Fruit fly (Drosophila melanogaster) whole organism, embryonic: ENCODE results near the gene Arpc4.

Experiments used
- Adf1 ChIP-seq: fragments of 200-800 bp; sonication (Bioruptor generic); IDR thresholded peaks from 2 replicates; pipeline ENCODE4 v1.3.6; 2022; ENCODE audit warnings: missing biosample characterization, missing genetic modification characterization
- Aef1 ChIP-seq: fragments of 200-800 bp; sonication (Bioruptor generic); IDR thresholded peaks from 3 replicates; pipeline ENCODE4 v1.3.6; 2022; ENCODE audit warnings: missing biosample characterization, missing genetic modification characterization
- Blimp-1 ChIP-seq: fragments of 200-800 bp; sonication (Bioruptor generic); optimal IDR thresholded peaks from 3 replicates; lab custom pipeline; 2018; ENCODE audit warnings: missing biosample characterization, missing genetic modification characterization, mild to moderate bottlenecking, moderate library complexity, missing genetic modification reagents
- CG1024 ChIP-seq: fragments of 200-800 bp; sonication (Bioruptor generic); IDR thresholded peaks from 2 replicates; pipeline ENCODE4 v1.3.6; 2022; ENCODE audit warnings: missing biosample characterization, missing genetic modification characterization
- CG10274 ChIP-seq: fragments of 200-800 bp; sonication (Bioruptor generic); optimal IDR thresholded peaks from 3 replicates; lab custom pipeline; 2017; ENCODE audit warnings: missing biosample characterization, mild to moderate bottlenecking, missing genetic modification characterization
- CG10321 ChIP-seq: fragments of 200-800 bp; sonication (Bioruptor generic); IDR thresholded peaks from 2 replicates; pipeline ENCODE4 v1.3.6; 2022; ENCODE audit warnings: missing biosample characterization, missing genetic modification characterization
- CG10979 ChIP-seq: fragments of 200-800 bp; sonication (Bioruptor generic); optimal IDR thresholded peaks from 2 replicates; lab custom pipeline; 2018; ENCODE audit warnings: missing biosample characterization, mild to moderate bottlenecking, missing genetic modification characterization, moderate library complexity
- CG12155 ChIP-seq: fragments of 200-800 bp; sonication (Bioruptor generic); optimal IDR thresholded peaks from 3 replicates; lab custom pipeline; 2016; ENCODE audit warnings: missing biosample characterization, missing genetic modification characterization
- CG12744 ChIP-seq: fragments of 200-800 bp; sonication (Bioruptor generic); optimal IDR thresholded peaks from 2 replicates; lab custom pipeline; 2016; ENCODE audit warnings: missing biosample characterization, missing genetic modification characterization
- CG13287 ChIP-seq: fragments of 200-800 bp; sonication (Bioruptor generic); IDR thresholded peaks from 2 replicates; pipeline ENCODE4 v1.3.6; 2022; ENCODE audit warnings: missing biosample characterization, missing genetic modification characterization; ENCODE audit not compliant: partially characterized antibody
- CG17186 ChIP-seq: fragments of 200-800 bp; sonication (Bioruptor generic); optimal IDR thresholded peaks from 3 replicates; lab custom pipeline; 2017; ENCODE audit warnings: missing biosample characterization, missing genetic modification reagents, missing genetic modification characterization
- CG1832 ChIP-seq: fragments of 200-800 bp; sonication (Bioruptor generic); optimal IDR thresholded peaks from 2 replicates; lab custom pipeline; 2017; ENCODE audit warnings: missing biosample characterization, mild to moderate bottlenecking, missing genetic modification characterization, inconsistent platforms
- CG18599 ChIP-seq: fragments of 200-800 bp; sonication (Bioruptor generic); optimal IDR thresholded peaks from 3 replicates; lab custom pipeline; 2017; ENCODE audit warnings: missing biosample characterization, missing genetic modification characterization, mild to moderate bottlenecking, moderate library complexity, missing genetic modification reagents
- CG2202 ChIP-seq: fragments of 200-800 bp; sonication (Bioruptor generic); optimal IDR thresholded peaks from 2 replicates; lab custom pipeline; 2018; ENCODE audit warnings: missing biosample characterization, mild to moderate bottlenecking, missing genetic modification characterization
- CG31365 ChIP-seq: fragments of 200-800 bp; sonication (Bioruptor generic); optimal IDR thresholded peaks from 2 replicates; lab custom pipeline; 2018; ENCODE audit warnings: missing biosample characterization, mild to moderate bottlenecking, missing genetic modification characterization
- CG4360 ChIP-seq: fragments of 200-800 bp; sonication (Bioruptor generic); IDR thresholded peaks from 2 replicates; pipeline ENCODE4 v1.3.6; 2022; ENCODE audit warnings: missing biosample characterization, missing genetic modification characterization
- CG9437 ChIP-seq: fragments of 200-800 bp; sonication (Bioruptor generic); optimal IDR thresholded peaks from 2 replicates; lab custom pipeline; 2018; ENCODE audit warnings: missing biosample characterization, mild to moderate bottlenecking, missing genetic modification characterization
- CG9817 ChIP-seq: fragments of 200-800 bp; sonication (Bioruptor generic); optimal IDR thresholded peaks from 2 replicates; lab custom pipeline; 2018; ENCODE audit warnings: missing biosample characterization, mild to moderate bottlenecking, missing genetic modification characterization, moderate library complexity
- CrebB ChIP-seq: fragments of 200-800 bp; sonication (Bioruptor generic); optimal IDR thresholded peaks from 3 replicates; lab custom pipeline; 2018; ENCODE audit warnings: missing biosample characterization, mild to moderate bottlenecking, missing genetic modification characterization
- Deaf1 ChIP-seq: fragments of 200-800 bp; optimal IDR thresholded peaks from 3 replicates; lab custom pipeline; 2019; ENCODE audit warnings: missing biosample characterization, mild to moderate bottlenecking, missing genetic modification characterization, moderate library complexity
- Dll ChIP-seq: fragments of 200-800 bp; sonication (Bioruptor generic); IDR thresholded peaks from 4 replicates; pipeline ENCODE4 v1.3.6; 2022; ENCODE audit warnings: missing biosample characterization, missing genetic modification characterization; ENCODE audit not compliant: partially characterized antibody
- E2f2 ChIP-seq: fragments of 200-800 bp; sonication (Bioruptor generic); IDR thresholded peaks from 2 replicates; pipeline ENCODE4 v1.3.6; 2022; ENCODE audit warnings: missing biosample characterization, missing genetic modification characterization
- HLH4C ChIP-seq: fragments of 200-800 bp; sonication (Bioruptor generic); IDR thresholded peaks from 3 replicates; pipeline ENCODE4 v1.3.6; 2022; ENCODE audit warnings: missing biosample characterization, missing genetic modification characterization; ENCODE audit not compliant: partially characterized antibody
- HmgZ ChIP-seq: fragments of 200-800 bp; sonication (Bioruptor generic); optimal IDR thresholded peaks from 2 replicates; lab custom pipeline; 2018; ENCODE audit warnings: missing biosample characterization, mild to moderate bottlenecking, missing genetic modification characterization
- Jarid2 ChIP-seq: fragments of 200-800 bp; sonication (Bioruptor generic); optimal IDR thresholded peaks from 3 replicates; lab custom pipeline; 2017; ENCODE audit warnings: mild to moderate bottlenecking, missing biosample characterization, missing genetic modification reagents, missing genetic modification characterization
- Kr ChIP-seq: fragments of 200-800 bp; sonication (Bioruptor generic); optimal IDR thresholded peaks from 2 replicates; lab custom pipeline; 2017; ENCODE audit warnings: missing biosample characterization, mild to moderate bottlenecking, missing genetic modification characterization
- MBD-R2 ChIP-seq: fragments of 200-800 bp; sonication (Bioruptor generic); IDR thresholded peaks from 2 replicates; pipeline ENCODE4 v1.3.6; 2022; ENCODE audit warnings: missing biosample characterization, missing genetic modification characterization
- Myb ChIP-seq: fragments of 200-800 bp; sonication (Bioruptor generic); optimal IDR thresholded peaks from 2 replicates; lab custom pipeline; 2016; ENCODE audit warnings: missing biosample characterization, missing genetic modification characterization
- abd-A ChIP-seq: fragments of 200-800 bp; sonication (Bioruptor generic); optimal IDR thresholded peaks from 3 replicates; lab custom pipeline; 2019; ENCODE audit warnings: missing biosample characterization, mild to moderate bottlenecking, missing genetic modification characterization, moderate library complexity
- bigmax ChIP-seq: fragments of 200-800 bp; sonication (Bioruptor generic); optimal IDR thresholded peaks from 2 replicates; lab custom pipeline; 2018; ENCODE audit warnings: missing biosample characterization, mild to moderate bottlenecking, missing genetic modification characterization
- bsh ChIP-seq, 2 experiments: fragments of 200-800 bp; sonication (Bioruptor generic); optimal IDR thresholded peaks; 2 replicates each; lab custom pipeline; 2017 to 2018; ENCODE audit warnings: mild to moderate bottlenecking in 2 of 2, missing biosample characterization in 2 of 2, missing genetic modification characterization in 2 of 2, moderate library complexity in 1 of 2
- chinmo ChIP-seq: fragments of 200-800 bp; sonication (Bioruptor generic); IDR thresholded peaks from 4 replicates; pipeline ENCODE4 v1.3.6; 2022; ENCODE audit warnings: missing biosample characterization, missing genetic modification characterization; ENCODE audit not compliant: partially characterized antibody
- ci ChIP-seq: fragments of 200-800 bp; sonication (Bioruptor generic); IDR thresholded peaks from 3 replicates; pipeline ENCODE4 v1.3.6; 2022; ENCODE audit warnings: missing biosample characterization, missing genetic modification characterization
- crp ChIP-seq, 2 experiments: fragments of 200-800 bp; sonication (Bioruptor generic); optimal IDR thresholded peaks; 2 replicates in 1 of 2; 3 replicates in 1 of 2; lab custom pipeline; 2017; ENCODE audit warnings: missing biosample characterization in 2 of 2, missing genetic modification characterization in 2 of 2, mild to moderate bottlenecking in 1 of 2, moderate library complexity in 1 of 2
- ewg ChIP-seq: fragments of 200-800 bp; sonication (Bioruptor generic); optimal IDR thresholded peaks from 3 replicates; lab custom pipeline; 2017; ENCODE audit warnings: mild to moderate bottlenecking, missing biosample characterization, missing genetic modification reagents, missing genetic modification characterization
- fd3F ChIP-seq: fragments of 200-800 bp; sonication (Bioruptor generic); optimal IDR thresholded peaks from 2 replicates; lab custom pipeline; 2018; ENCODE audit warnings: missing biosample characterization, mild to moderate bottlenecking, missing genetic modification characterization, moderate library complexity
- fd64A ChIP-seq: fragments of 200-800 bp; sonication (Bioruptor generic); optimal IDR thresholded peaks from 3 replicates; lab custom pipeline; 2018; ENCODE audit warnings: missing biosample characterization, mild to moderate bottlenecking, missing genetic modification characterization
- fd96Cb ChIP-seq: fragments of 200-800 bp; sonication (Bioruptor generic); optimal IDR thresholded peaks from 2 replicates; lab custom pipeline; 2018; ENCODE audit warnings: missing biosample characterization, mild to moderate bottlenecking, missing genetic modification characterization, moderate library complexity
- gsb ChIP-seq: fragments of 200-800 bp; sonication (Bioruptor generic); IDR thresholded peaks from 2 replicates; pipeline ENCODE4 v1.3.6; 2022; ENCODE audit warnings: missing biosample characterization, missing genetic modification characterization
- jing ChIP-seq: fragments of 200-800 bp; sonication (Bioruptor generic); optimal IDR thresholded peaks from 2 replicates; lab custom pipeline; 2018; ENCODE audit warnings: missing biosample characterization, mild to moderate bottlenecking, missing genetic modification characterization
- lbe ChIP-seq: fragments of 200-800 bp; sonication (Bioruptor generic); optimal IDR thresholded peaks from 2 replicates; lab custom pipeline; 2016; ENCODE audit warnings: missing biosample characterization, mild to moderate bottlenecking, missing genetic modification characterization
- luna ChIP-seq: fragments of 200-800 bp; sonication (Bioruptor generic); optimal IDR thresholded peaks from 2 replicates; lab custom pipeline; 2016; ENCODE audit warnings: missing biosample characterization, missing genetic modification characterization
- nom ChIP-seq: fragments of 200-800 bp; sonication (Bioruptor generic); optimal IDR thresholded peaks from 2 replicates; lab custom pipeline; 2017; ENCODE audit warnings: missing biosample characterization, missing genetic modification characterization, mild to moderate bottlenecking, moderate library complexity, missing genetic modification reagents
- run ChIP-seq: fragments of 200-800 bp; sonication (Bioruptor generic); optimal IDR thresholded peaks from 3 replicates; lab custom pipeline; 2018; ENCODE audit warnings: missing biosample characterization, mild to moderate bottlenecking, missing genetic modification characterization
- shn ChIP-seq: fragments of 200-800 bp; sonication (Bioruptor generic); optimal IDR thresholded peaks from 3 replicates; lab custom pipeline; 2016; ENCODE audit warnings: missing biosample characterization, missing genetic modification characterization
- sqz ChIP-seq: fragments of 200-800 bp; sonication (Bioruptor generic); optimal IDR thresholded peaks from 3 replicates; lab custom pipeline; 2018; ENCODE audit warnings: missing biosample characterization, mild to moderate bottlenecking, missing genetic modification characterization
- tna ChIP-seq: fragments of 200-800 bp; sonication (Bioruptor generic); IDR thresholded peaks from 2 replicates; pipeline ENCODE4 v1.3.6; 2022; ENCODE audit warnings: missing biosample characterization, missing genetic modification characterization; ENCODE audit not compliant: partially characterized antibody

Gene Arpc4

DNA sequence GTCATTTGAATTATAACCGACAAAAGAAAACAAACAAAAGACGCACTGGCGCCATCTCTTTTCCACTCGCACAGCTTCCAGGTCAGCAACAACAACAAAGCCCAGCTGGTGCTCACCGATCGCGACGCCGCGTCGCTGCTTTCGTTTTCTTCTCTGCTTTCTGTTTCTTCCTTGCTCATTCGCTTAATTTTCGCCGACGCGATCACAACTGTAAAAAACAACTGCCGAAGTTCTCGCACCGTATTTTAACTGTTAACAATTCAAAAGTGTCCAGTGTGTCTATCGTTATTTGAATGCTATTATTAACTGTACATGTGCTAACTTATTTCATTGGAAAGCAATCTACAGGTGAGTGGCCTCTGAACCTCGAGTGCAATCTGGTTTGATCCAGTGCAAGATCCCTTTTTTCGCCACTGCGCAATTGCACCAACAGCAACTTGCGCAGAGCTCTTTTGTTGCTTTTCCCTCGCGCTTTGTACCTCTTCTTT, 24.7 kb upstream of the Arpc4 start, which contains the start of gene stai:
stai (plus strand) TSS at position 176 of the 488 bp plus-strand sequence.
- TF ChIP-seq CG13287 (0 out of 2 replicates have a peak, but pooled peaks have one; percentile 16), Blimp-1 (GFP tag; lab: Kevin White, UChicago) (peak; percentile 40), Dll (GFP tag; lab: Robert Waterston, UW) (0 out of 4 replicates have a peak, but pooled peaks have one; percentile 22), CG4360 (GFP tag; lab: Robert Waterston, UW) (peak; percentile 86), ci (0 out of 3 replicates have a peak, but pooled peaks have one; percentile 24), E2f2 (GFP tag; lab: Robert Waterston, UW) (peak; percentile 34; the same call in 1 of the 2 replicates), nom (GFP tag; lab: Kevin White, UChicago) (peak; percentile 80), sqz (GFP tag; lab: Kevin White, UChicago) (no peak), CG1024 (no peak), Aef1 (GFP tag; lab: Robert Waterston, UW) (0 out of 3 replicates have a peak, but pooled peaks have one; percentile 13), CG10979 (no peak), Adf1 (GFP tag; lab: Robert Waterston, UW) (peak; percentile 83), Myb (GFP tag; lab: Kevin White, UChicago) (peak; percentile 84), bsh (GFP tag; optimal IDR thresholded peaks at IDR 0.05; lab: Kevin White, UChicago) (peak in 1 of 2 experiments; percentile 58), Deaf1 (tag; lab: Kevin White, UChicago) (peak; percentile 12), CG9817 (tag; lab: Kevin White, UChicago) (no peak), CG2202 (tag; lab: Kevin White, UChicago) (no peak), CG10321 (peak; percentile 83), chinmo (GFP tag; lab: Robert Waterston, UW) (0 out of 4 replicates have a peak, but pooled peaks have one; percentile 24), CG1832 (GFP tag; lab: Kevin White, UChicago) (peak; percentile 22), MBD-R2 (GFP tag; lab: Robert Waterston, UW) (0 out of 2 replicates have a peak, but pooled peaks have one; percentile 12), crp (GFP tag; optimal IDR thresholded peaks at IDR 0.05; lab: Kevin White, UChicago) (peak in 1 of 2 experiments; percentile 47), tna (no peak)

- TF ChIP-seq Kr (GFP tag; lab: Kevin White, UChicago): no peak
- TF ChIP-seq CG9437 (GFP tag; lab: Kevin White, UChicago): no peak
- TF ChIP-seq run (tag; lab: Kevin White, UChicago): no peak
- TF ChIP-seq fd3F (GFP tag; lab: Kevin White, UChicago): no peak
- TF ChIP-seq lbe: no peak
- TF ChIP-seq CG17186 (GFP tag; lab: Kevin White, UChicago): no peak
- no peak for TF ChIP-seq fd64A
- no peak for TF ChIP-seq CG12155 (GFP tag; lab: Kevin White, UChicago)
- no peak for TF ChIP-seq shn
- no peak for TF ChIP-seq jing (GFP tag; lab: Kevin White, UChicago)
- TF ChIP-seq CG10274 (GFP tag; lab: Kevin White, UChicago): no peak
- TF ChIP-seq gsb (GFP tag; lab: Robert Waterston, UW): no peak
- peak; percentile 47; the same call in 1 of the 2 replicates for TF ChIP-seq Adf1 (GFP tag; lab: Robert Waterston, UW)
- no peak for TF ChIP-seq HmgZ
- TF ChIP-seq CG18599: peak; percentile 33
- TF ChIP-seq CrebB: no peak
- TF ChIP-seq fd96Cb (tag; lab: Kevin White, UChicago): no peak
- no peak for TF ChIP-seq CG9817 (tag; lab: Kevin White, UChicago)
- TF ChIP-seq bigmax (GFP tag; lab: Kevin White, UChicago): no peak
- TF ChIP-seq abd-A (tag; lab: Kevin White, UChicago): peak; percentile 28
- TF ChIP-seq CG12744 (GFP tag; lab: Kevin White, UChicago): no peak
- TF ChIP-seq luna (GFP tag; lab: Kevin White, UChicago): no peak
- TF ChIP-seq CG31365: no peak
- TF ChIP-seq HLH4C: no peak
- TF ChIP-seq ewg (GFP tag; lab: Kevin White, UChicago): peak; percentile 79
- TF ChIP-seq CG4360 (GFP tag; lab: Robert Waterston, UW): no peak
- peak; percentile 38 for TF ChIP-seq Jarid2
Observed at dm6 chr2L:6109313-6109847, 15.6 kb upstream of the Arpc4 start.
